Fruit fly (Drosophila melanogaster): ENCODE data around the gene CG2750.
A peak's percentile ranks its signal among the peaks of the same experiment; 100 is the strongest.

Gene CG2750

dm6 chrX:12076243-12076642 is 30.8 kb upstream of the CG2750 start (continued):
- TF ChIP-seq PHDP (tag; optimal IDR thresholded peaks at IDR 0.05) (peak; percentile 10), CG2116 (GFP tag; optimal IDR thresholded peaks at IDR 0.05) (no peak), CG16863 (GFP tag; optimal IDR thresholded peaks at IDR 0.05) (no peak), sug (tag; optimal IDR thresholded peaks at IDR 0.05) (no peak), HLH3B (GFP tag; IDR thresholded peaks at IDR 0.05) (0 out of 2 replicates have a peak, but pooled peaks have one; percentile 23), sens-2 (GFP tag; IDR thresholded peaks at IDR 0.05) (no peak), CG4730 (GFP tag; IDR thresholded peaks at IDR 0.05) (no peak), CG2120 (GFP tag; optimal IDR thresholded peaks at IDR 0.05) (no peak), CG31441 (GFP tag; IDR thresholded peaks at IDR 0.05) (peak; percentile 33; the same call in 1 of the 2 replicates), CG13624 (GFP tag; optimal IDR thresholded peaks at IDR 0.05) (no peak), fd3F (GFP tag; optimal IDR thresholded peaks at IDR 0.05) (no peak), toy (GFP tag; IDR thresholded peaks at IDR 0.05) (no peak), Ssrp (tag; optimal IDR thresholded peaks at IDR 0.05) (peak; percentile 20), NC2β (GFP tag; optimal IDR thresholded peaks at IDR 0.05) (no peak), CG13123 (GFP tag; optimal IDR thresholded peaks at IDR 0.05) (no peak), CG10431 (GFP tag; optimal IDR thresholded peaks at IDR 0.05) (no peak), nerfin-2 (GFP tag; IDR thresholded peaks at IDR 0.05; ENCODE audit: partially characterized antibody) (no peak), Spps (tag; optimal IDR thresholded peaks at IDR 0.05) (no peak), CG5245 (GFP tag; optimal IDR thresholded peaks at IDR 0.05) (no peak), CG32772 (GFP tag; IDR thresholded peaks at IDR 0.05) (no peak), CG11504 (tag; optimal IDR thresholded peaks at IDR 0.05) (peak; percentile 54), br (optimal IDR thresholded peaks at IDR 0.05) (no peak), CG17829 (tag; optimal IDR thresholded peaks at IDR 0.05) (peak; percentile 14), jing (GFP tag; optimal IDR thresholded peaks at IDR 0.05) (no peak), CG9437 (GFP tag; optimal IDR thresholded peaks at IDR 0.05) (no peak), CG7839 (tag; optimal IDR thresholded peaks at IDR 0.05) (peak; percentile 40), C15 (GFP tag; IDR thresholded peaks at IDR 0.05) (no peak), CG11696 (GFP tag; IDR thresholded peaks at IDR 0.05) (no peak), Tbp (GFP tag; optimal IDR thresholded peaks at IDR 0.05) (no peak), Atf6 (GFP tag; IDR thresholded peaks at IDR 0.05) (no peak), CG11085 (GFP tag; IDR thresholded peaks at IDR 0.05) (no peak), Xbp1 (GFP tag; optimal IDR thresholded peaks at IDR 0.05) (peak; percentile 12), oc (tag; optimal IDR thresholded peaks at IDR 0.05) (no peak), CG17802 (tag; optimal IDR thresholded peaks at IDR 0.05) (no peak), CG15269 (tag; optimal IDR thresholded peaks at IDR 0.05) (peak; percentile 4), CG7556 (GFP tag; optimal IDR thresholded peaks at IDR 0.05) (peak; percentile 45), wdn (GFP tag; IDR thresholded peaks at IDR 0.05) (no peak), Hmx (GFP tag; optimal IDR thresholded peaks at IDR 0.05) (no peak), CG17612 (GFP tag; IDR thresholded peaks at IDR 0.05) (no peak), CG18599 (GFP tag; optimal IDR thresholded peaks at IDR 0.05) (peak; percentile 37), Eip74EF (GFP tag; optimal IDR thresholded peaks at IDR 0.05) (no peak), CG4617 (GFP tag; optimal IDR thresholded peaks at IDR 0.05; ENCODE audit: borderline replicate concordance) (no peak), Six4 (GFP tag; optimal IDR thresholded peaks at IDR 0.05) (no peak), CG12104 (GFP tag; optimal IDR thresholded peaks at IDR 0.05) (no peak), CG10209 (GFP tag; optimal IDR thresholded peaks at IDR 0.05) (no peak), corto (GFP tag; optimal IDR thresholded peaks at IDR 0.05) (no peak), NK7.1 (GFP tag; optimal IDR thresholded peaks at IDR 0.05) (no peak), CG32532 (GFP tag; IDR thresholded peaks at IDR 0.05) (no peak), CG14710 (tag; optimal IDR thresholded peaks at IDR 0.05) (peak; percentile 17), Blimp-1 (GFP tag; optimal IDR thresholded peaks at IDR 0.05) (peak; percentile 45), CG33557 (GFP tag; optimal IDR thresholded peaks at IDR 0.05) (no peak), CG2712 (tag; optimal IDR thresholded peaks at IDR 0.05) (peak; percentile 50)

All from whole organism, embryonic.